Worm (Caenorhabditis elegans) whole organism, midembryonic: ENCODE data around the gene ptr-18.

Experiments
- T22C8.4 ChIP-seq: fragments of 200-800 bp; sonication (Bioruptor generic); IDR thresholded peaks from 2 replicates; pipeline ENCODE4 v1.3.6; 2022; ENCODE audit warnings: missing genetic modification characterization, missing compliant biosample characterization
- cog-1 ChIP-seq: sonication (generic microtip); optimal IDR thresholded peaks from 2 replicates; lab custom pipeline; 2016; ENCODE audit warnings: missing genetic modification characterization, missing compliant biosample characterization
- flt-1 ChIP-seq: fragments of 200-800 bp; sonication (Bioruptor generic); IDR thresholded peaks from 2 replicates; pipeline ENCODE4 v1.3.6; 2022; ENCODE audit warnings: missing genetic modification characterization, missing compliant biosample characterization
- klf-2 ChIP-seq: fragments of 200-800 bp; sonication (Bioruptor generic); conservative IDR thresholded peaks from 2 replicates; pipeline ENCODE4 v1.3.6; 2022; ENCODE audit warnings: missing genetic modification reagents, missing genetic modification characterization, missing compliant biosample characterization
- med-1 ChIP-seq: sonication (generic microtip); optimal IDR thresholded peaks from 2 replicates; lab custom pipeline; 2017; ENCODE audit warnings: missing genetic modification characterization, mild to moderate bottlenecking, missing compliant biosample characterization, antibody characterized with exemption, missing genetic modification reagents; ENCODE audit not compliant: insufficient read depth
- ref-1 ChIP-seq: fragments of 200-800 bp; sonication (Bioruptor generic); conservative IDR thresholded peaks from 2 replicates; pipeline ENCODE4 v1.3.6; 2022; ENCODE audit warnings: missing genetic modification reagents, missing genetic modification characterization, missing compliant biosample characterization
- tab-1 ChIP-seq: fragments of 200-800 bp; sonication (Bioruptor generic); IDR thresholded peaks from 2 replicates; pipeline ENCODE4 v1.3.6; 2022; ENCODE audit warnings: missing genetic modification characterization, missing compliant biosample characterization
- ztf-23 ChIP-seq: fragments of 200-800 bp; sonication (Bioruptor generic); IDR thresholded peaks from 2 replicates; pipeline ENCODE4 v1.3.6; 2022; ENCODE audit warnings: missing genetic modification reagents, missing genetic modification characterization, missing compliant biosample characterization
- ztf-29 ChIP-seq: fragments of 200-800 bp; sonication (Bioruptor generic); IDR thresholded peaks from 2 replicates; pipeline ENCODE4 v1.3.6; 2022; ENCODE audit warnings: missing genetic modification reagents, missing genetic modification characterization, missing compliant biosample characterization

Gene ptr-18

ce11 chrII:12965138-12965537, 208 bp upstream of the ptr-18 start:
- TF ChIP-seq tab-1 (GFP tag; lab: Robert Waterston, UW) (no peak), cog-1 (tag; lab: Kevin White, UChicago) (no peak), ztf-29 (GFP tag; lab: Robert Waterston, UW) (no peak), ztf-23 (GFP tag; lab: Robert Waterston, UW) (no peak), med-1 (GFP tag; lab: Kevin White, UChicago) (no peak), ref-1 (no peak), T22C8.4 (GFP tag; lab: Robert Waterston, UW) (no peak), klf-2 (no peak), flt-1 (no peak)

DNA sequence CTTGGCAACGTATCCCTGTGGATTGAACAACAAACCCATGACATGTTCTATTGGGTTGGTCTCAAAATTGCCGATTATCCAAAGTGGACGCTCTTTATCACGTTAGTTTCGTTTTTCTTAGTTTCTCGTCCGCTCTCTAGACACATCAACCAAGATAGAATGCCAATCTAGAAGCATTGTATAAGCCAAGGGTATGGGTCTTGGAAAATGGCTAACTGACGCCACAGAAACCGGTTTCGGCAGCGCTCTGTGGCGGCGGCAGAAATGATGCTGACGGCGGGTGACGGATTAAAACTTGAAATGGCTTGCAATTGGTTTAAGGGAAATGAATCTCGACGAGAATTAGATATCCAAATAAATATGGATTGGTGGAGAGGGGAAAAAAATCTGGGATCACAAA, 243 bp downstream of the ptr-18 start:
- TF ChIP-seq cog-1 (tag; lab: Kevin White, UChicago) (no peak), klf-2 (no peak), med-1 (GFP tag; lab: Kevin White, UChicago) (no peak), ztf-29 (GFP tag; lab: Robert Waterston, UW) (no peak), ref-1 (no peak), flt-1 (no peak), tab-1 (GFP tag; lab: Robert Waterston, UW) (no peak), ztf-23 (GFP tag; lab: Robert Waterston, UW) (no peak), T22C8.4 (GFP tag; lab: Robert Waterston, UW) (no peak)

DNA sequence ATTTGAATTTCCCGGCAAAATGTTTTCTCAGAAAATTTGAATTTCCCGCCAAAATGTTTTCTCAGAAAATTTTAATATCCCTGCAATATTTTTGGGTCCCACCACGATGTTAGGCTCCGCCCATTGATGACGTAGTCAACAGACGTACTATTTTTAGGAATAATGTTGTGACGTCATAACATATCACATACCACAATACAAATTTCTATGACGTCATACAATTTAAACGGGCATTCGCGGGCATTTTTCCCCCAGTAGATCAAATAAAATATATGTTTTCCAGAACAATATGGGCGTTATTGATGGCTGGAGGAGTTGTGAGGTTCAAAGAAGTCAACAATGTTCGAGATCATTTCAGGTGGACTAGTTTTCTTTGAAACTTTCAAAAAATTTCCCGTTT, 928 bp downstream of the ptr-18 start:
- no peak for TF ChIP-seq klf-2
- TF ChIP-seq med-1 (GFP tag; lab: Kevin White, UChicago), result no peak

DNA sequence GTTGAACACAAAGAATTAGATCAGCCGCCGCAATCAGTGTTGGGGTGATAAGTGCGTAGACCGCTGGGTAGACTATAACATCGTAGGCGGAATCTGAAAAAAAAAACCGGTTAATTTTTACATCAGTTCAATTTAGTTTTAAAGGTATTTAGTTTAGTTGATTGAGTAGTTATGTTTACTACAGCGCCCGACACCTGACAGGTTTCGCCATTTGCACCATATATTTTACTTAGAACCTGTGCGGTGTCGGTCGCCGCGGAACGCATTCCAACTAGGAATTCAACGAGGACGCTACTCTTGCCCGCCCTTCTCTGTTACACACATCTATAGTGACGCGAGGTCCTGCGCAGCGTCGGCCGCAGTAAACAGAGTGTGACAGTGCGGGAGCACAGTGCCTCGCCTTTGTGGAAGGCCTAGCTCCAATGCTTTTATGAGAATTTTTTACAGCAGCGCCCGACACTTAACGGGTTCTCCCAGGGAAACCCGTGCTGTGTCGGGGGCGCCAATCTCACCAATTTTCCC, 3.2 kb downstream of the ptr-18 start:
- TF ChIP-seq cog-1 (tag; lab: Kevin White, UChicago) (no peak), klf-2 (no peak), tab-1 (GFP tag; lab: Robert Waterston, UW) (no peak), ref-1 (no peak), flt-1 (no peak), ztf-23 (GFP tag; lab: Robert Waterston, UW) (no peak), T22C8.4 (GFP tag; lab: Robert Waterston, UW) (no peak), med-1 (GFP tag; lab: Kevin White, UChicago) (no peak), ztf-29 (GFP tag; lab: Robert Waterston, UW) (no peak)

DNA sequence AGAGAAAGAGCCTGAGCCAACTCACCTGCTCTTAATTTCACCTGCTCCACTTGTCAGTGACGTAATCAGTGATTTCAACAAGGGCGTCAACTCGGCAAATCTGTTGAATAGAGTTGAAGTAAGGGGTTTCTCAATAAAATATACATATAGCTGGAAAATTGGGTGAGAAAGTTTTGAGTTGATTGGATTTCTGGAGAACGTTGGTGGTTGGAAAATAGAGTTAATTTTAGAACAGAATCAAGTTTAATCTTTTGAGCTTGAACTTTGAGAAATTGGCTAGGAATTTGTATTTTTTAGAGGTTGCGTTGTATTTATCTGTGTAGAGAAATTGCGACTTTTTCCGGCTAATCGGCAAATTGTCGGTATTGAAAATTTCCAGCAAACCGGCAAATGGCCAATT, 4.3 kb downstream of the ptr-18 start, which contains the start of gene Y38F1A.4:
Gene Y38F1A.4 (minus strand): TSS at position 101 of the 400 bp plus-strand sequence.
- TF ChIP-seq flt-1 (no peak), tab-1 (GFP tag; lab: Robert Waterston, UW) (no peak), ref-1 (no peak)

DNA sequence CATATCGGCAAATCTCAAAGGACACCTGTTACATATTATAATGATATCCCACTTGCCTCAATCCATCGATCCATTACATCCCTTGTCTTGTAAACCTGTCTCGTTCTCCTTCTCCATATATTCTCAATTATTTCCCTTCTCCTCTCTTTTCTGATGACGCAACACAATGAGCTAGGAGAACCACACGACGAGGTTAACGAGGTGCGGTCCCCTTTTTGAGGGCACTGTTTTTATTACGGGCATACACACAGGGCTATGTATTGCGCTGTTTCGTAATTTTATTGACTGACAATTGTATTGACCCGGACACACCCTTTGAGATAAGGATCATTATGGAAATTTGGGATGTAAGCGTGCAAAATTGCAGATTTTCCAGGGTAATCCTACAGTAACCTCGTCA, 13.3 kb downstream of the ptr-18 start:
- TF ChIP-seq tab-1 (GFP tag; lab: Robert Waterston, UW) (no peak), flt-1 (no peak), med-1 (GFP tag; lab: Kevin White, UChicago) (no peak), cog-1 (tag; lab: Kevin White, UChicago) (no peak), T22C8.4 (GFP tag; lab: Robert Waterston, UW) (no peak), klf-2 (no peak), ref-1 (no peak), ztf-23 (GFP tag; lab: Robert Waterston, UW) (no peak), ztf-29 (GFP tag; lab: Robert Waterston, UW) (no peak)

- TF ChIP-seq flt-1 (no peak), ztf-23 (GFP tag; lab: Robert Waterston, UW) (no peak), ref-1 (no peak), tab-1 (GFP tag; lab: Robert Waterston, UW) (no peak), med-1 (GFP tag; lab: Kevin White, UChicago) (no peak), ztf-29 (GFP tag; lab: Robert Waterston, UW) (no peak), T22C8.4 (GFP tag; lab: Robert Waterston, UW) (no peak), cog-1 (tag; lab: Kevin White, UChicago) (no peak), klf-2 (no peak)
Measured at ce11 chrII:12980212-12980611, 14.9 kb downstream of the ptr-18 start, which contains the start of gene cyd-1. Gene cyd-1, plus strand, starts transcription at chrII:12980591.

ce11 chrII:12981980-12982575, 16.7 kb downstream of the ptr-18 start:
- TF ChIP-seq cog-1 (tag; lab: Kevin White, UChicago) (no peak), med-1 (GFP tag; lab: Kevin White, UChicago) (no peak), ztf-29 (GFP tag; lab: Robert Waterston, UW) (no peak), tab-1 (GFP tag; lab: Robert Waterston, UW) (no peak), T22C8.4 (GFP tag; lab: Robert Waterston, UW) (no peak), ref-1 (no peak)

- no peak for TF ChIP-seq flt-1
- TF ChIP-seq med-1 (GFP tag; lab: Kevin White, UChicago), result no peak
- no peak for TF ChIP-seq cog-1 (tag; lab: Kevin White, UChicago)
- TF ChIP-seq T22C8.4 (GFP tag; lab: Robert Waterston, UW), result no peak
- no peak for TF ChIP-seq ztf-23 (GFP tag; lab: Robert Waterston, UW)
- no peak for TF ChIP-seq ztf-29 (GFP tag; lab: Robert Waterston, UW)
- no peak for TF ChIP-seq tab-1 (GFP tag; lab: Robert Waterston, UW)
- no peak for TF ChIP-seq klf-2
- TF ChIP-seq ref-1, result no peak
Measured at ce11 chrII:12982830-12983229, 17.5 kb downstream of the ptr-18 start.

DNA sequence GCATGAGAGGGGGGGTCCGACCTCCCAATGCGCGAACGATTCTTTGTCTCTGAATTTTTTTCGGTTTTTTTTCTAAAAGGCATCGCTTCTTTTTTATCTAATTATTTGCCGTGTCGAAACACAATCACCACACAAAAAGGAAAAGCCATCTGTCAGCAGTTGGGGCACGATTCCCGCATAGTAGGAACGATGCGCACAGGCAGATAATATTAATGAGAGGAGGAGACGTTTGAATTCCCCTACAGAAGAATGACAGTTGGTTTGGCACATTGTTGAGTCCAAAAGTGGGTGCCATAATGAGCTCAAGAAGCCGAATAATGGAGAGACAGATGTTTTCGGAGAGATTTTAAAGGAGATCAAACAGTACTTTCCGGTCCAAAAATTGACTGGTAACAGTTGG, 19.4 kb downstream of the ptr-18 start:
- 0 out of 2 replicates have a peak, but pooled peaks have one; percentile 45 for TF ChIP-seq tab-1 (GFP tag; lab: Robert Waterston, UW)
- TF ChIP-seq klf-2, result no peak
- TF ChIP-seq T22C8.4 (GFP tag; lab: Robert Waterston, UW), result no peak
- TF ChIP-seq ref-1, result no peak
- no peak for TF ChIP-seq flt-1
- TF ChIP-seq med-1 (GFP tag; lab: Kevin White, UChicago), result no peak
- TF ChIP-seq cog-1 (tag; lab: Kevin White, UChicago), result no peak
